Fruit fly (Drosophila melanogaster) whole organism, embryonic: Measurements from ENCODE around the gene CG1273.

Experiments
- Antp ChIP-seq: fragments of 200-800 bp; sonication (Bioruptor generic); optimal IDR thresholded peaks from 3 replicates; lab custom pipeline; 2016; ENCODE audit warnings: missing biosample characterization, missing genetic modification characterization
- Awh ChIP-seq: fragments of 200-800 bp; sonication (Bioruptor generic); IDR thresholded peaks from 2 replicates; pipeline ENCODE4, ENCODE4 v1.3.6; 2022; ENCODE audit warnings: missing biosample characterization, missing genetic modification characterization
- CG1024 ChIP-seq: fragments of 200-800 bp; sonication (Bioruptor generic); IDR thresholded peaks from 2 replicates; pipeline ENCODE4 v1.3.6; 2022; ENCODE audit warnings: missing biosample characterization, missing genetic modification characterization
- CG10565 ChIP-seq: fragments of 200-800 bp; sonication (Bioruptor generic); optimal IDR thresholded peaks from 3 replicates; lab custom pipeline; 2016; ENCODE audit warnings: missing biosample characterization, mild to moderate bottlenecking, missing genetic modification characterization
- CG11504 ChIP-seq: fragments of 200-800 bp; sonication (Bioruptor generic); optimal IDR thresholded peaks from 3 replicates; lab custom pipeline; 2019; ENCODE audit warnings: missing biosample characterization, mild to moderate bottlenecking, missing genetic modification characterization, moderate library complexity
- CG11696 ChIP-seq: fragments of 200-800 bp; sonication (Bioruptor generic); IDR thresholded peaks from 2 replicates; pipeline ENCODE4 v1.3.6; 2022; ENCODE audit warnings: missing biosample characterization, missing genetic modification characterization
- CG12071 ChIP-seq: fragments of 200-800 bp; sonication (Bioruptor generic); optimal IDR thresholded peaks from 3 replicates; lab custom pipeline; 2018; ENCODE audit warnings: missing biosample characterization, mild to moderate bottlenecking, missing genetic modification characterization
- CG12391 ChIP-seq: fragments of 200-800 bp; sonication (Bioruptor generic); optimal IDR thresholded peaks from 3 replicates; lab custom pipeline; 2018; ENCODE audit warnings: missing biosample characterization, mild to moderate bottlenecking, missing genetic modification characterization, moderate library complexity
- CG1529 ChIP-seq: fragments of 200-800 bp; sonication (Bioruptor generic); optimal IDR thresholded peaks from 3 replicates; lab custom pipeline; 2018; ENCODE audit warnings: missing biosample characterization, missing genetic modification characterization
- CG15696 ChIP-seq: fragments of 200-800 bp; sonication (Bioruptor generic); optimal IDR thresholded peaks from 2 replicates; lab custom pipeline; 2019; ENCODE audit warnings: missing biosample characterization, mild to moderate bottlenecking, missing genetic modification characterization, moderate library complexity
- CG1603 ChIP-seq: fragments of 200-800 bp; sonication (Bioruptor generic); optimal IDR thresholded peaks from 2 replicates; lab custom pipeline; 2019; ENCODE audit warnings: missing biosample characterization, mild to moderate bottlenecking, missing genetic modification characterization, moderate library complexity
- CG18476 ChIP-seq: fragments of 200-800 bp; sonication (Bioruptor generic); optimal IDR thresholded peaks from 2 replicates; lab custom pipeline; 2016; ENCODE audit warnings: missing biosample characterization, mild to moderate bottlenecking, missing genetic modification characterization
- CG18599 ChIP-seq: fragments of 200-800 bp; sonication (Bioruptor generic); optimal IDR thresholded peaks from 3 replicates; lab custom pipeline; 2017; ENCODE audit warnings: missing biosample characterization, missing genetic modification characterization, mild to moderate bottlenecking, moderate library complexity, missing genetic modification reagents
- CG2202 ChIP-seq: fragments of 200-800 bp; sonication (Bioruptor generic); optimal IDR thresholded peaks from 2 replicates; lab custom pipeline; 2018; ENCODE audit warnings: missing biosample characterization, mild to moderate bottlenecking, missing genetic modification characterization
- CG32772 ChIP-seq: fragments of 200-800 bp; sonication (Bioruptor generic); IDR thresholded peaks from 2 replicates; pipeline ENCODE4 v1.3.6; 2022; ENCODE audit warnings: missing biosample characterization, missing genetic modification characterization
- CG33557 ChIP-seq: fragments of 200-800 bp; sonication (Bioruptor generic); optimal IDR thresholded peaks from 2 replicates; lab custom pipeline; 2019; ENCODE audit warnings: missing biosample characterization, mild to moderate bottlenecking, missing genetic modification characterization, moderate library complexity
- CG34376 ChIP-seq: fragments of 200-800 bp; sonication (Bioruptor generic); optimal IDR thresholded peaks from 2 replicates; lab custom pipeline; 2018; ENCODE audit warnings: missing biosample characterization, mild to moderate bottlenecking, missing genetic modification characterization
- CG3726 ChIP-seq: fragments of 200-800 bp; sonication (Bioruptor generic); IDR thresholded peaks from 3 replicates; pipeline ENCODE4, ENCODE4 v1.3.6; 2022; ENCODE audit warnings: missing biosample characterization, missing genetic modification characterization
- CG4854 ChIP-seq: fragments of 200-800 bp; sonication (Bioruptor generic); optimal IDR thresholded peaks from 2 replicates; lab custom pipeline; 2016; ENCODE audit warnings: missing biosample characterization, missing genetic modification characterization, inconsistent platforms
- CG5180 ChIP-seq: fragments of 200-800 bp; sonication (Bioruptor generic); optimal IDR thresholded peaks from 3 replicates; lab custom pipeline; 2017; ENCODE audit warnings: missing biosample characterization, missing genetic modification characterization, mild to moderate bottlenecking, moderate library complexity, missing genetic modification reagents
- CG7271 ChIP-seq: fragments of 200-800 bp; sonication (Bioruptor generic); optimal IDR thresholded peaks from 2 replicates; lab custom pipeline; 2018; ENCODE audit warnings: missing biosample characterization, mild to moderate bottlenecking, missing genetic modification characterization, moderate library complexity
- CG7839 ChIP-seq: fragments of 200-800 bp; sonication (Bioruptor generic); optimal IDR thresholded peaks from 3 replicates; lab custom pipeline; 2018; ENCODE audit warnings: missing biosample characterization, mild to moderate bottlenecking, missing genetic modification characterization, moderate library complexity
- CG7987 ChIP-seq: fragments of 200-800 bp; sonication (Bioruptor generic); optimal IDR thresholded peaks from 2 replicates; lab custom pipeline; 2018; ENCODE audit warnings: missing biosample characterization, mild to moderate bottlenecking, missing genetic modification characterization, moderate library complexity
- CG9437 ChIP-seq: fragments of 200-800 bp; sonication (Bioruptor generic); optimal IDR thresholded peaks from 2 replicates; lab custom pipeline; 2018; ENCODE audit warnings: missing biosample characterization, mild to moderate bottlenecking, missing genetic modification characterization
- CG9932 ChIP-seq: fragments of 200-800 bp; sonication (Bioruptor generic); IDR thresholded peaks from 2 replicates; pipeline ENCODE4 v1.3.6; 2022; ENCODE audit warnings: missing biosample characterization, missing genetic modification characterization
- CrebB ChIP-seq: fragments of 200-800 bp; sonication (Bioruptor generic); optimal IDR thresholded peaks from 3 replicates; lab custom pipeline; 2018; ENCODE audit warnings: missing biosample characterization, mild to moderate bottlenecking, missing genetic modification characterization
- D19B ChIP-seq: fragments of 200-800 bp; sonication (Bioruptor generic); optimal IDR thresholded peaks from 2 replicates; lab custom pipeline; 2017; ENCODE audit warnings: missing biosample characterization, mild to moderate bottlenecking, missing genetic modification characterization
- Dek ChIP-seq: fragments of 200-800 bp; sonication (Bioruptor generic); optimal IDR thresholded peaks from 3 replicates; lab custom pipeline; 2019; ENCODE audit warnings: missing biosample characterization, mild to moderate bottlenecking, missing genetic modification characterization, moderate library complexity
- Dfd ChIP-seq, 2 experiments: fragments of >200 bp; optimal IDR thresholded peaks; 2 replicates each; lab custom pipeline; 2017; ENCODE audit warnings: missing biosample characterization in 2 of 2, missing genetic modification characterization in 2 of 2
- Dip3 ChIP-seq: fragments of 200-800 bp; sonication (Bioruptor generic); optimal IDR thresholded peaks from 3 replicates; lab custom pipeline; 2016; ENCODE audit warnings: missing biosample characterization, missing genetic modification characterization
- GATAe ChIP-seq: fragments of 200-800 bp; sonication (Bioruptor generic); conservative IDR thresholded peaks from 2 replicates; pipeline ENCODE4 v1.3.6; 2022; ENCODE audit warnings: missing biosample characterization, missing genetic modification characterization
- Hr78 ChIP-seq, 2 experiments: fragments of 200-800 bp in 1 of 2; fragments of >200 bp in 1 of 2; sonication (Bioruptor generic) in 1 of 2; optimal IDR thresholded peaks; 2 replicates each; lab custom pipeline; 2017 to 2019; ENCODE audit warnings: missing biosample characterization in 2 of 2, missing genetic modification characterization in 2 of 2, mild to moderate bottlenecking in 1 of 2, moderate library complexity in 1 of 2
- Opbp ChIP-seq: fragments of 200-800 bp; sonication (Bioruptor generic); IDR thresholded peaks from 3 replicates; pipeline ENCODE4 v1.3.6; 2022; ENCODE audit warnings: missing biosample characterization, missing genetic modification characterization; ENCODE audit not compliant: partially characterized antibody
- Rfx ChIP-seq: fragments of 200-800 bp; sonication (Bioruptor generic); IDR thresholded peaks from 2 replicates; pipeline ENCODE4 v1.3.6; 2022; ENCODE audit warnings: missing biosample characterization, missing genetic modification characterization
- Six4 ChIP-seq: fragments of 200-800 bp; sonication (Bioruptor generic); optimal IDR thresholded peaks from 2 replicates; lab custom pipeline; 2016; ENCODE audit warnings: missing biosample characterization, missing genetic modification characterization
- Usf ChIP-seq: fragments of 200-800 bp; sonication (Bioruptor generic); optimal IDR thresholded peaks from 2 replicates; lab custom pipeline; 2017; ENCODE audit warnings: missing genotype, missing biosample characterization, missing genetic modification characterization
- ase ChIP-seq: fragments of 200-800 bp; sonication (Bioruptor generic); IDR thresholded peaks from 3 replicates; pipeline ENCODE4 v1.3.6; 2022; ENCODE audit warnings: missing biosample characterization, missing genetic modification characterization
- cad ChIP-seq: fragments of >200 bp; optimal IDR thresholded peaks from 2 replicates; lab custom pipeline; 2017; ENCODE audit warnings: missing biosample characterization, missing genetic modification characterization
- cas ChIP-seq: fragments of 200-800 bp; sonication (Bioruptor generic); IDR thresholded peaks from 2 replicates; pipeline ENCODE4 v1.3.6; 2022; ENCODE audit warnings: missing biosample characterization, missing genetic modification characterization
- chinmo ChIP-seq: fragments of 200-800 bp; sonication (Bioruptor generic); IDR thresholded peaks from 4 replicates; pipeline ENCODE4 v1.3.6; 2022; ENCODE audit warnings: missing biosample characterization, missing genetic modification characterization; ENCODE audit not compliant: partially characterized antibody
- dmrt11E ChIP-seq: fragments of 200-800 bp; sonication (Bioruptor generic); optimal IDR thresholded peaks from 3 replicates; lab custom pipeline; 2018; ENCODE audit warnings: missing biosample characterization, mild to moderate bottlenecking, missing genetic modification characterization, moderate library complexity
- gce ChIP-seq: fragments of 200-800 bp; sonication (Bioruptor generic); IDR thresholded peaks from 3 replicates; pipeline ENCODE4 v1.3.6; 2022; ENCODE audit warnings: missing biosample characterization, missing genetic modification characterization
- gfzf ChIP-seq: fragments of 200-800 bp; sonication (Bioruptor generic); optimal IDR thresholded peaks from 2 replicates; lab custom pipeline; 2016; ENCODE audit warnings: missing biosample characterization, mild to moderate bottlenecking, missing genetic modification characterization, moderate library complexity
- grn ChIP-seq: fragments of 200-800 bp; sonication (Bioruptor generic); optimal IDR thresholded peaks from 3 replicates; lab custom pipeline; 2017; ENCODE audit warnings: missing biosample characterization, missing genetic modification characterization
- lilli ChIP-seq: fragments of 200-800 bp; sonication (Bioruptor generic); optimal IDR thresholded peaks from 3 replicates; lab custom pipeline; 2016; ENCODE audit warnings: missing biosample characterization, missing genetic modification characterization
- run ChIP-seq: fragments of 200-800 bp; sonication (Bioruptor generic); optimal IDR thresholded peaks from 3 replicates; lab custom pipeline; 2018; ENCODE audit warnings: missing biosample characterization, mild to moderate bottlenecking, missing genetic modification characterization
- sc ChIP-seq, 3 experiments: fragments of >200 bp in 2 of 3; fragments of 200-800 bp in 1 of 3; sonication (Bioruptor generic) in 1 of 3; optimal IDR thresholded peaks; 2 replicates in 2 of 3; 3 replicates in 1 of 3; lab custom pipeline; 2017; ENCODE audit warnings: mild to moderate bottlenecking in 1 of 3, missing biosample characterization in 1 of 3, missing genetic modification characterization in 1 of 3, missing genetic modification reagents in 1 of 3
- tna ChIP-seq: fragments of 200-800 bp; sonication (Bioruptor generic); IDR thresholded peaks from 2 replicates; pipeline ENCODE4 v1.3.6; 2022; ENCODE audit warnings: missing biosample characterization, missing genetic modification characterization; ENCODE audit not compliant: partially characterized antibody
- wek ChIP-seq: fragments of 200-800 bp; sonication (Bioruptor generic); optimal IDR thresholded peaks from 3 replicates; lab custom pipeline; 2018; ENCODE audit warnings: missing biosample characterization, mild to moderate bottlenecking, missing genetic modification characterization, moderate library complexity
- wor ChIP-seq: fragments of 200-800 bp; sonication (Bioruptor generic); IDR thresholded peaks from 2 replicates; pipeline ENCODE4 v1.3.6; 2022; ENCODE audit warnings: missing biosample characterization, missing genetic modification characterization

The CG1273 gene

DNA sequence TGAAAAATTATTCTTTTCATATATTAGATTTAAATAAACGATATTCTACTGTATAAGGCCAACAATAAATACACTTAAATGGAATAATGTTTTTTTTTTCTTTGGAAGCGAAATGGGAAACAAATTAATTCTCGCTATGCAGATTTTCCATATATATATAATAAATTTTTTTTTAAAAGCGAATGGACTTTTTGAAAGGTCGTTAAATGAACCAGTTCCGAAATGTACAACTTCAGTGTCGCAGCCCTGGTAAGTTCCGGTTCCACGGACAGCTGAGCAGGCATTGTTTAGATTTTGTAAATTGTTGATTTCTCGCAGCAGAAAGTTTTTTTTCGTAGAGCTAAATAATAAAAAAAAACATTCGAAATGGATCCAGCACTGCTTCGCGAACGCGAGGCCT is 23.3 kb downstream of the CG1273 start, which contains the start of gene TfIIEbeta (continued):
- no peak for TF ChIP-seq CG1603 (tag; lab: Kevin White, UChicago)
- TF ChIP-seq Opbp (GFP tag; lab: Robert Waterston, UW), result no peak
- TF ChIP-seq CG18476 (GFP tag; lab: Kevin White, UChicago), result peak; percentile 9
- TF ChIP-seq cad (GFP tag; lab: Kevin White, UChicago), result no peak
- TF ChIP-seq CG10565, result no peak
- TF ChIP-seq Dfd (GFP tag; optimal IDR thresholded peaks at IDR 0.05; lab: Kevin White, UChicago), result no peak
- no peak for TF ChIP-seq run
- TF ChIP-seq Dek (tag; lab: Kevin White, UChicago), result no peak
- TF ChIP-seq Awh, result no peak
- no peak for TF ChIP-seq CG11504 (tag; lab: Kevin White, UChicago)
- peak; percentile 13 for TF ChIP-seq lilli
- no peak for TF ChIP-seq ase (GFP tag; lab: Robert Waterston, UW)
- no peak for TF ChIP-seq CG11696
- no peak for TF ChIP-seq CG4854 (GFP tag; lab: Kevin White, UChicago)
- TF ChIP-seq CG1024 (GFP tag; lab: Robert Waterston, UW), result no peak
- TF ChIP-seq CG2202 (tag; lab: Kevin White, UChicago), result no peak
- TF ChIP-seq CG12071, result no peak
- TF ChIP-seq CG34376, result no peak
- TF ChIP-seq Hr78 (GFP tag; optimal IDR thresholded peaks at IDR 0.05; lab: Kevin White, UChicago), result no peak
- no peak for TF ChIP-seq GATAe (GFP tag; lab: Robert Waterston, UW)
- TF ChIP-seq CG32772 (GFP tag; lab: Robert Waterston, UW), result peak; percentile 36; the same call in 1 of the 2 replicates
- TF ChIP-seq cas (GFP tag; lab: Robert Waterston, UW), result no peak
- no peak for TF ChIP-seq CG18599 (GFP tag; lab: Kevin White, UChicago)
- TF ChIP-seq Six4 (GFP tag; lab: Kevin White, UChicago), result no peak
- no peak for TF ChIP-seq Dip3 (GFP tag; lab: Kevin White, UChicago)
- TF ChIP-seq D19B (GFP tag; lab: Kevin White, UChicago), result no peak
- TF ChIP-seq chinmo (GFP tag; lab: Robert Waterston, UW), result no peak
- no peak for TF ChIP-seq CG5180
- no peak for TF ChIP-seq CrebB
- no peak for TF ChIP-seq CG7271 (tag; lab: Kevin White, UChicago)
- no peak for TF ChIP-seq grn (GFP tag; lab: Kevin White, UChicago)
- no peak for TF ChIP-seq CG33557 (GFP tag; lab: Kevin White, UChicago)
- TF ChIP-seq CG9932 (GFP tag; lab: Robert Waterston, UW), result peak; percentile 15; the same call in 1 of the 2 replicates
- no peak for TF ChIP-seq wor (GFP tag; lab: Robert Waterston, UW)
- no peak for TF ChIP-seq CG7987 (GFP tag; lab: Kevin White, UChicago)
- no peak for TF ChIP-seq tna
- TF ChIP-seq sc (optimal IDR thresholded peaks at IDR 0.05; lab: Kevin White, UChicago), result no peak
- TF ChIP-seq sc (GFP tag; optimal IDR thresholded peaks at IDR 0.05; lab: Kevin White, UChicago), result no peak
- peak; percentile 60 for TF ChIP-seq CG12391 (tag; lab: Kevin White, UChicago)
- TF ChIP-seq Usf, result no peak
- peak; percentile 6 for TF ChIP-seq CG9437 (GFP tag; lab: Kevin White, UChicago)
- TF ChIP-seq CG1529 (GFP tag; lab: Kevin White, UChicago), result no peak
- TF ChIP-seq Antp, result no peak
- TF ChIP-seq dmrt11E (tag; lab: Kevin White, UChicago), result peak; percentile 23
- TF ChIP-seq gfzf (GFP tag; lab: Kevin White, UChicago), result no peak
- peak; percentile 46 for TF ChIP-seq CG7839 (tag; lab: Kevin White, UChicago)
- no peak for TF ChIP-seq CG15696
- 0 out of 2 replicates have a peak, but pooled peaks have one; percentile 30 for TF ChIP-seq Rfx (GFP tag; lab: Robert Waterston, UW)
- no peak for TF ChIP-seq CG3726 (GFP tag; lab: Robert Waterston, UW)
- no peak for TF ChIP-seq wek (GFP tag; lab: Kevin White, UChicago)
- TF ChIP-seq gce (GFP tag; lab: Robert Waterston, UW), result no peak
